Worm (Caenorhabditis elegans) whole organism, L4 larva: Measurements from ENCODE around the gene arrd-24.
A peak's percentile ranks its signal among the peaks of the same experiment; 100 is the strongest.
"Not testable (repeated sequence)": the region's sequence is repeated elsewhere in the genome, so short reads cannot be mapped to it uniquely, and the experiment has no call there.

ENCODE experiments used
- F10B5.3 ChIP-seq: sonication (generic microtip); optimal IDR thresholded peaks from 2 replicates; lab custom pipeline; 2016; ENCODE audit warnings: mild to moderate bottlenecking, missing genetic modification characterization, missing compliant biosample characterization
- T26A8.4 ChIP-seq: fragments of 200-800 bp; sonication (Bioruptor generic); IDR thresholded peaks from 2 replicates; pipeline ENCODE4 v1.3.6; 2022; ENCODE audit warnings: missing genetic modification characterization, missing compliant biosample characterization
- aly-2 ChIP-seq: sonication (generic microtip); optimal IDR thresholded peaks from 2 replicates; lab custom pipeline; 2018; ENCODE audit warnings: missing biosample characterization, missing genetic modification characterization
- arid-1 ChIP-seq: fragments of 200-800 bp; sonication (Bioruptor generic); conservative IDR thresholded peaks from 2 replicates; pipeline ENCODE4 v1.3.6; 2022; ENCODE audit warnings: missing genetic modification reagents, missing genetic modification characterization, missing compliant biosample characterization
- ctbp-1 ChIP-seq: fragments of 200-800 bp; sonication (Bioruptor generic); IDR thresholded peaks from 2 replicates; pipeline ENCODE4 v1.3.6; 2022; ENCODE audit warnings: missing genetic modification reagents, missing genetic modification characterization, missing compliant biosample characterization
- dmd-8 ChIP-seq: fragments of 200-800 bp; sonication (Bioruptor generic); IDR thresholded peaks from 2 replicates; pipeline ENCODE4 v1.3.6; 2022; ENCODE audit warnings: missing genetic modification characterization, missing compliant biosample characterization
- dmd-9 ChIP-seq: fragments of 200-800 bp; sonication (Bioruptor generic); IDR thresholded peaks from 2 replicates; pipeline ENCODE4 v1.3.6; 2022; ENCODE audit warnings: missing genetic modification reagents, missing genetic modification characterization, missing compliant biosample characterization
- egl-43 ChIP-seq: fragments of 200-800 bp; sonication (Bioruptor generic); IDR thresholded peaks from 2 replicates; pipeline ENCODE4 v1.3.6; 2022; ENCODE audit warnings: missing genetic modification reagents, missing genetic modification characterization, missing compliant biosample characterization
- lsy-2 ChIP-seq, 2 experiments: fragments of 150-350 bp in 1 of 2; sonication (generic microtip) in 1 of 2; optimal IDR thresholded peaks; 2 replicates each; lab custom pipeline; 2014 to 2017; ENCODE audit warnings: missing biosample characterization in 2 of 2, missing genetic modification characterization in 2 of 2
- madf-5 ChIP-seq, 2 experiments: fragments of 200-800 bp; sonication (Bioruptor generic); IDR thresholded peaks; 2 replicates each; pipeline ENCODE4 v1.3.6; 2022; ENCODE audit warnings: missing compliant biosample characterization in 2 of 2, missing genetic modification characterization in 2 of 2
- nhr-102 ChIP-seq: sonication (generic microtip); optimal IDR thresholded peaks from 2 replicates; lab custom pipeline; 2016; ENCODE audit warnings: mild to moderate bottlenecking, missing genetic modification characterization, moderate library complexity, missing compliant biosample characterization
- spr-1 ChIP-seq: sonication (generic microtip); optimal IDR thresholded peaks from 2 replicates; lab custom pipeline; 2016; ENCODE audit warnings: mild to moderate bottlenecking, missing genetic modification characterization, missing compliant biosample characterization

- not testable (repeated sequence) for TF ChIP-seq lsy-2 (tag; optimal IDR thresholded peaks at IDR 0.05; lab: Kevin White, UChicago); aly-2 (tag; lab: Kevin White, UChicago); spr-1; nhr-102 (tag; lab: Kevin White, UChicago); F10B5.3
- TF ChIP-seq egl-43: peak; percentile 90
- peak; percentile 77 to 83; a peak in 3 of 4 replicates for TF ChIP-seq madf-5 (GFP tag; IDR thresholded peaks at IDR 0.05; lab: Robert Waterston, UW)
- TF ChIP-seq dmd-8 (GFP tag; lab: Robert Waterston, UW): peak; percentile 90
- TF ChIP-seq ctbp-1 (GFP tag; lab: Robert Waterston, UW): peak; percentile 68; the same call in 1 of the 2 replicates
- peak; percentile 86 for TF ChIP-seq dmd-9 (GFP tag; lab: Robert Waterston, UW)
- TF ChIP-seq T26A8.4: peak; percentile 81
- TF ChIP-seq arid-1: peak; percentile 75
Measured at ce11 chrX:13973086-13973485, 7.2 kb downstream of the arrd-24 start.
